Worm (Caenorhabditis elegans) whole organism, L1 larva: ENCODE measurements around the gene Y48E1B.17.
A peak's percentile ranks its signal among the peaks of the same experiment; 100 is the strongest.

Source experiments
- C16A3.4 ChIP-seq: fragments of 150-350 bp; optimal IDR thresholded peaks from 2 replicates; lab custom pipeline; 2014; ENCODE audit warnings: missing biosample characterization, missing genetic modification characterization
- alr-1 ChIP-seq: fragments of 200-800 bp; sonication (Bioruptor generic); optimal IDR thresholded peaks from 2 replicates; lab custom pipeline; 2018; ENCODE audit warnings: borderline replicate concordance, mild to moderate bottlenecking, missing genetic modification characterization, missing compliant biosample characterization
- ceh-63 ChIP-seq: fragments of 200-800 bp; sonication (Bioruptor generic); optimal IDR thresholded peaks from 2 replicates; lab custom pipeline; 2018; ENCODE audit warnings: mild to moderate bottlenecking, missing genetic modification characterization, missing compliant biosample characterization
- ceh-8 ChIP-seq: fragments of 200-800 bp; sonication (Bioruptor generic); optimal IDR thresholded peaks from 2 replicates; lab custom pipeline; 2018; ENCODE audit warnings: mild to moderate bottlenecking, missing genetic modification characterization, moderate library complexity, missing compliant biosample characterization
- ces-1 ChIP-seq: fragments of 150-350 bp; optimal IDR thresholded peaks from 2 replicates; lab custom pipeline; 2014; ENCODE audit warnings: missing biosample characterization, missing genetic modification reagents, missing genetic modification characterization
- dpl-1 ChIP-seq, 3 experiments: fragments of 150-350 bp in 2 of 3; sonication (generic microtip) in 1 of 3; optimal IDR thresholded peaks; 2 replicates each; lab custom pipeline; 2014 to 2017; ENCODE audit warnings: missing biosample characterization in 3 of 3, missing genetic modification characterization in 3 of 3, missing genetic modification reagents in 3 of 3
- efl-1 ChIP-seq, 4 experiments: fragments of 150-350 bp; optimal IDR thresholded peaks in 3 of 4; peaks in 1 of 4; 1 replicate in 1 of 4; 2 replicates in 3 of 4; lab custom pipeline; 2014; ENCODE audit warnings: missing biosample characterization in 2 of 4, missing genetic modification characterization in 2 of 4, missing genetic modification reagents in 2 of 4
- efl-3 ChIP-seq: fragments of 200-800 bp; sonication (Bioruptor generic); optimal IDR thresholded peaks from 2 replicates; lab custom pipeline; 2018; ENCODE audit warnings: mild to moderate bottlenecking, missing genetic modification characterization, missing compliant biosample characterization
- egl-13 ChIP-seq: sonication (generic microtip); optimal IDR thresholded peaks from 2 replicates; lab custom pipeline; 2016; ENCODE audit warnings: missing genotype, missing genetic modification reagents, missing genetic modification characterization, missing compliant biosample characterization
- elt-2 ChIP-seq: sonication (generic microtip); optimal IDR thresholded peaks from 2 replicates; lab custom pipeline; 2016; ENCODE audit warnings: missing genetic modification characterization, mild to moderate bottlenecking, inconsistent platforms, missing compliant biosample characterization, missing genetic modification reagents
- fkh-10 ChIP-seq: sonication (generic microtip); optimal IDR thresholded peaks from 2 replicates; lab custom pipeline; 2017; ENCODE audit warnings: missing biosample characterization, missing genetic modification reagents, missing genetic modification characterization
- fkh-8 ChIP-seq: sonication (generic microtip); optimal IDR thresholded peaks from 2 replicates; lab custom pipeline; 2016; ENCODE audit warnings: mild to moderate bottlenecking, missing genetic modification characterization, missing compliant biosample characterization
- hlh-4 ChIP-seq: sonication (generic microtip); optimal IDR thresholded peaks from 2 replicates; lab custom pipeline; 2016; ENCODE audit warnings: mild to moderate bottlenecking, missing genetic modification characterization, missing compliant biosample characterization
- jun-1 ChIP-seq: fragments of 150-350 bp; optimal IDR thresholded peaks from 2 replicates; lab custom pipeline; 2014; ENCODE audit warnings: missing biosample characterization, missing genetic modification reagents, missing genetic modification characterization
- lin-39 ChIP-seq: fragments of 150-350 bp; optimal IDR thresholded peaks from 2 replicates; lab custom pipeline; 2014; ENCODE audit warnings: missing biosample characterization, missing genetic modification reagents, missing genetic modification characterization
- lsy-2 ChIP-seq, 2 experiments: fragments of 150-350 bp; optimal IDR thresholded peaks; 2 replicates each; lab custom pipeline; 2014; ENCODE audit warnings: missing biosample characterization in 2 of 2, missing genetic modification characterization in 2 of 2
- mdl-1 ChIP-seq, 2 experiments: fragments of 150-350 bp; optimal IDR thresholded peaks; 2 replicates each; lab custom pipeline; 2014 to 2017; ENCODE audit warnings: missing biosample characterization in 2 of 2, missing genetic modification characterization in 2 of 2, inconsistent platforms in 1 of 2
- nhr-12 ChIP-seq: sonication (generic microtip); optimal IDR thresholded peaks from 2 replicates; lab custom pipeline; 2017; ENCODE audit warnings: missing biosample characterization, missing genetic modification characterization
- nhr-47 ChIP-seq: sonication (generic microtip); optimal IDR thresholded peaks from 2 replicates; lab custom pipeline; 2016; ENCODE audit warnings: mild to moderate bottlenecking, missing genetic modification characterization, moderate library complexity, missing compliant biosample characterization
- nhr-71 ChIP-seq: sonication (generic microtip); optimal IDR thresholded peaks from 2 replicates; lab custom pipeline; 2016; ENCODE audit warnings: mild to moderate bottlenecking, missing genetic modification characterization, moderate library complexity, missing compliant biosample characterization
- nhr-77 ChIP-seq: fragments of 150-350 bp; optimal IDR thresholded peaks from 2 replicates; lab custom pipeline; 2014; ENCODE audit warnings: missing biosample characterization, missing genetic modification characterization
- nhr-85 ChIP-seq: sonication (generic microtip); peaks from one replicate; lab custom pipeline; 2016; ENCODE audit warnings: missing genetic modification characterization, inconsistent platforms, missing compliant biosample characterization
- pag-3 ChIP-seq: sonication (generic microtip); optimal IDR thresholded peaks from 2 replicates; lab custom pipeline; 2017; ENCODE audit warnings: missing genetic modification characterization, mild to moderate bottlenecking, missing compliant biosample characterization, antibody characterized with exemption, borderline replicate concordance; ENCODE audit not compliant: insufficient read depth
- pax-3 ChIP-seq: fragments of 200-800 bp; sonication (Bioruptor generic); optimal IDR thresholded peaks from 2 replicates; lab custom pipeline; 2018; ENCODE audit warnings: mild to moderate bottlenecking, missing genetic modification characterization, moderate library complexity, missing compliant biosample characterization
- skn-1 ChIP-seq: fragments of 150-350 bp; optimal IDR thresholded peaks from 2 replicates; lab custom pipeline; 2014; ENCODE audit warnings: missing biosample characterization, missing genetic modification characterization
- snpc-4 ChIP-seq: fragments of 150-350 bp; optimal IDR thresholded peaks from 2 replicates; lab custom pipeline; 2014; ENCODE audit warnings: missing biosample characterization, missing genetic modification characterization
- snu-23 ChIP-seq: sonication (generic microtip); optimal IDR thresholded peaks from 2 replicates; lab custom pipeline; 2016; ENCODE audit warnings: missing genetic modification characterization, missing compliant biosample characterization
- unc-62 ChIP-seq: fragments of 150-350 bp; optimal IDR thresholded peaks from 2 replicates; lab custom pipeline; 2014; ENCODE audit warnings: missing biosample characterization, missing genetic modification reagents, missing genetic modification characterization
- unc-86 ChIP-seq: sonication (generic microtip); optimal IDR thresholded peaks from 2 replicates; lab custom pipeline; 2016; ENCODE audit warnings: missing genetic modification characterization, missing compliant biosample characterization
- unc-98 ChIP-seq: fragments of 200-800 bp; sonication (Bioruptor generic); IDR thresholded peaks from 2 replicates; pipeline ENCODE4 v1.3.6; 2022; ENCODE audit warnings: missing genetic modification characterization, missing compliant biosample characterization
- xbp-1 ChIP-seq: sonication (generic microtip); optimal IDR thresholded peaks from 2 replicates; lab custom pipeline; 2016; ENCODE audit warnings: missing genetic modification characterization, missing compliant biosample characterization
- zip-4 ChIP-seq: fragments of 200-800 bp; sonication (Bioruptor generic); optimal IDR thresholded peaks from 2 replicates; lab custom pipeline; 2018; ENCODE audit warnings: mild to moderate bottlenecking, missing genetic modification characterization, moderate library complexity, missing compliant biosample characterization
- ztf-11 ChIP-seq, 2 experiments: sonication (generic microtip); optimal IDR thresholded peaks; 2 replicates each; lab custom pipeline; 2016 to 2017; ENCODE audit warnings: missing genetic modification characterization in 2 of 2, missing biosample characterization in 1 of 2, missing compliant biosample characterization in 1 of 2

Gene Y48E1B.17

DNA sequence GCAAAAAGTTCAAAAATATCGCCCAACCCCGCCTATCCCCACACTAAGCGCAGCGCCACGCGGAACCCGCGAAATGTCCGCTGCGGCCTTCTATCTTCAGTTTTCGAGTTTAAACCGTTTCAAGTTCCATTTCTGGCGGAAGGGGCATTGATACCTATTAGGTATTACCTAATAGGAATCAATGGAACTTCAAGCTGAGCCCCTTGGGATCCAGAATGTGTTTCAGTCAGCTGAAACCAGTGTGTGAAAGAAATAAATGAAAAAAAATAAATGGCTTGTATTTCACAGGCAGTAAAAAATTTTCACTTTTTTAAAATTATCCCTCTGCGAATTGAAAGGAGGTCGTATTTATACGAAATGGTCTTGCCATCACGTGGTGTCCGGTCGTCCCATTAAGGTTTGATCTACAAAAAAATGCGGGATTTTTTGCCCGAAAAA lies 19.7 kb downstream of the Y48E1B.17 start (continued):
- TF ChIP-seq ceh-63 (GFP tag; lab: Kevin White, UChicago) (no peak), snpc-4 (tag; lab: Kevin White, UChicago) (peak; percentile 93), fkh-8 (tag; lab: Kevin White, UChicago) (no peak), efl-3 (GFP tag; lab: Kevin White, UChicago) (no peak), jun-1 (tag; lab: Kevin White, UChicago) (no peak), nhr-71 (tag; lab: Kevin White, UChicago) (peak; percentile 26), pax-3 (no peak)
- TF ChIP-seq, all 84 proteins: peak for 4

DNA sequence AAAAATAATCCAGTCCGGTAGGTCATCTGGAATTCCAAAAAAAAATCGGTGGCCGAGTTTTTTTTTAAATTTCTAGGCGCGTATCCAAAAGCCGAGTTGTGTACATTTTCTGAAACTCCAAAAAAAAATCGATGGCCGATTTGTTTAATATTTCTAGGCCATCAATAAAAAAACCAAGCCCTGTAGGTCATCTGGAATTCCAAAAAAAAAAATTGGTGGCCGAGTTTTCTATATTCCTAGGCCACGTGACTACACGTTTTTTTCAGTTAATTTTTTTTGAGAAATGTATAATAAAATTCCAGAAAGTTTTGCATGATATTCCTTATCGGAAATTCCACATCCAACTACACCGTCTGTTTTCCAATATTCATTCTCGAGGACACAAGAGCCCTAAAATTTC lies 23.3 kb downstream of the Y48E1B.17 start, which contains the start of gene sre-45:
TSS of gene sre-45 (plus strand) at position 301 of the 400 bp plus-strand sequence.
- TF ChIP-seq ces-1 (GFP tag; lab: Kevin White, UChicago) (no peak), pag-3 (no peak), elt-2 (tag; lab: Kevin White, UChicago) (no peak), fkh-10 (GFP tag; lab: Kevin White, UChicago) (no peak), alr-1 (tag; lab: Kevin White, UChicago) (no peak), xbp-1 (tag; lab: Kevin White, UChicago) (no peak), hlh-4 (no peak), ceh-63 (GFP tag; lab: Kevin White, UChicago) (no peak), nhr-85 (tag; lab: Kevin White, UChicago) (no peak), ztf-11 (tag; optimal IDR thresholded peaks at IDR 0.05; lab: Kevin White, UChicago) (no peak), nhr-77 (tag; lab: Kevin White, UChicago) (no peak), skn-1 (no peak), unc-62 (GFP tag; lab: Kevin White, UChicago) (no peak), jun-1 (tag; lab: Kevin White, UChicago) (no peak), lin-39 (tag; lab: Kevin White, UChicago) (no peak), mdl-1 (tag; optimal IDR thresholded peaks at IDR 0.05; lab: Kevin White, UChicago) (no peak), lsy-2 (tag; optimal IDR thresholded peaks at IDR 0.05; lab: Kevin White, UChicago) (no peak), snu-23 (GFP tag; lab: Kevin White, UChicago) (no peak), zip-4 (GFP tag; lab: Kevin White, UChicago) (no peak)

ce11 chrII:13515813-13516212 lies 25.1 kb downstream of the Y48E1B.17 start:
- no peak for TF ChIP-seq unc-86 (tag; lab: Kevin White, UChicago)
- TF ChIP-seq ceh-8 (GFP tag; lab: Kevin White, UChicago): no peak
- TF ChIP-seq C16A3.4 (tag; lab: Kevin White, UChicago): no peak
- no peak for TF ChIP-seq egl-13 (tag; lab: Kevin White, UChicago)
- TF ChIP-seq nhr-47 (tag; lab: Kevin White, UChicago): no peak
- no peak for TF ChIP-seq ceh-63 (GFP tag; lab: Kevin White, UChicago)
- TF ChIP-seq efl-1 (optimal IDR thresholded peaks at IDR 0.05; lab: Kevin White, UChicago): no peak
- no peak for TF ChIP-seq efl-1 (GFP tag; optimal IDR thresholded peaks at IDR 0.05 in 1 of 2; lab: Kevin White, UChicago)
- TF ChIP-seq, all 84 proteins: peak for 0

DNA sequence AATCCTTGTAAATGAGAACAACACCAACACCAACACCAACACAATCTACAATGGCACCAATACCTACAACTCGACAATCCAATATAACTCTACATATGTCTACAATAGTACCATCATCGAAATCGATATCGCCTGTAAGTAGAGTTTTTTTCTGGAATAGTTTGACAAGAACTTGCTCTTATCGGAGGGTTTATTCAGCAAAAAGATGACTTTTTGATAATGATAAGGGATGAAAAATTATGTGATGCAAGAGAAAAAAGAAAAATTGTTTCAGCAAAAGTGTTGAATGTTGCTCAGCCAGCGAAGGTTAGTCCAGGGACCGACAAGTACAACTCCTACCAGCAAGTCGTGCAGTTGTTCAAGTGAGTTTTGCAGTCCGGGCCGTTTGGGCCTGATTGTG lies 32.3 kb downstream of the Y48E1B.17 start:
- TF ChIP-seq dpl-1 (GFP tag; optimal IDR thresholded peaks at IDR 0.05; lab: Kevin White, UChicago): no peak
- TF ChIP-seq C16A3.4 (tag; lab: Kevin White, UChicago): no peak
- TF ChIP-seq elt-2 (tag; lab: Kevin White, UChicago): peak; percentile 25
- no peak for TF ChIP-seq nhr-12 (tag; lab: Kevin White, UChicago)
- TF ChIP-seq unc-98: no peak

- peak; percentile 64 for TF ChIP-seq elt-2 (tag; lab: Kevin White, UChicago)
- no peak for TF ChIP-seq alr-1 (tag; lab: Kevin White, UChicago)
- TF ChIP-seq, all 84 proteins: peak for 1
Measured at ce11 chrII:13507535-13507934, 33.3 kb downstream of the Y48E1B.17 start, which contains the start of gene nep-17. Gene nep-17, plus strand, starts transcription at chrII:13507819.
